Worm (Caenorhabditis elegans) whole organism, late embryonic: Measurements from ENCODE around the gene D1014.7.

ENCODE experiments used
- C08G9.2 ChIP-seq: sonication (generic microtip); optimal IDR thresholded peaks from 2 replicates; lab custom pipeline; 2016; ENCODE audit warnings: mild to moderate bottlenecking, missing genetic modification characterization, moderate library complexity, missing compliant biosample characterization
- C38D4.7 ChIP-seq: fragments of 200-800 bp; sonication (Bioruptor generic); optimal IDR thresholded peaks from 2 replicates; lab custom pipeline; 2018; ENCODE audit warnings: mild to moderate bottlenecking, missing genetic modification characterization, moderate library complexity, missing compliant biosample characterization
- F13H6.1 ChIP-seq: sonication (generic microtip); optimal IDR thresholded peaks from 2 replicates; lab custom pipeline; 2016; ENCODE audit warnings: missing genetic modification characterization, missing compliant biosample characterization
- K02D7.2 ChIP-seq: sonication (generic microtip); optimal IDR thresholded peaks from 2 replicates; lab custom pipeline; 2017; ENCODE audit warnings: mild to moderate bottlenecking, missing genetic modification characterization, missing compliant biosample characterization
- Y22D7AL.16 ChIP-seq: sonication (generic microtip); optimal IDR thresholded peaks from 2 replicates; lab custom pipeline; 2016; ENCODE audit warnings: missing genetic modification characterization, missing compliant biosample characterization
- ahr-1 ChIP-seq: sonication (generic microtip); optimal IDR thresholded peaks from 2 replicates; lab custom pipeline; 2016; ENCODE audit warnings: missing genetic modification characterization, missing compliant biosample characterization
- ama-1 ChIP-seq: fragments of 150-350 bp; optimal IDR thresholded peaks from 2 replicates; lab custom pipeline; 2014
- ceh-22 ChIP-seq: sonication (generic microtip); optimal IDR thresholded peaks from 2 replicates; lab custom pipeline; 2017; ENCODE audit warnings: missing biosample characterization, missing genetic modification characterization
- ceh-24 ChIP-seq: sonication (generic microtip); optimal IDR thresholded peaks from 2 replicates; lab custom pipeline; 2016; ENCODE audit warnings: mild to moderate bottlenecking, missing genetic modification characterization, missing compliant biosample characterization
- ceh-30 ChIP-seq: fragments of 150-350 bp; optimal IDR thresholded peaks from 2 replicates; lab custom pipeline; 2014; ENCODE audit warnings: missing biosample characterization, missing genetic modification characterization
- ceh-34 ChIP-seq: sonication (generic microtip); optimal IDR thresholded peaks from 2 replicates; lab custom pipeline; 2016; ENCODE audit warnings: mild to moderate bottlenecking, missing genetic modification characterization, missing compliant biosample characterization
- ceh-45 ChIP-seq: fragments of 200-800 bp; sonication (Bioruptor generic); IDR thresholded peaks from 2 replicates; pipeline ENCODE4 v1.3.6; 2022; ENCODE audit warnings: missing genetic modification reagents, missing genetic modification characterization, missing compliant biosample characterization
- ceh-48 ChIP-seq: sonication (generic microtip); optimal IDR thresholded peaks from 2 replicates; lab custom pipeline; 2016; ENCODE audit warnings: missing genetic modification characterization, inconsistent platforms, missing compliant biosample characterization
- ceh-6 ChIP-seq: fragments of 200-800 bp; sonication (Bioruptor generic); optimal IDR thresholded peaks from 2 replicates; lab custom pipeline; 2018; ENCODE audit warnings: mild to moderate bottlenecking, missing genetic modification characterization, missing compliant biosample characterization
- che-1 ChIP-seq: sonication (generic microtip); optimal IDR thresholded peaks from 2 replicates; lab custom pipeline; 2016; ENCODE audit warnings: mild to moderate bottlenecking, missing genetic modification characterization, missing compliant biosample characterization
- dmd-4 ChIP-seq: sonication (generic microtip); optimal IDR thresholded peaks from 2 replicates; lab custom pipeline; 2016; ENCODE audit warnings: borderline replicate concordance, missing genetic modification characterization, missing compliant biosample characterization
- dve-1 ChIP-seq: sonication (generic microtip); optimal IDR thresholded peaks from 2 replicates; lab custom pipeline; 2017; ENCODE audit warnings: antibody characterized with exemption, mild to moderate bottlenecking, missing genetic modification characterization, missing compliant biosample characterization
- elt-2 ChIP-seq: sonication (generic microtip); optimal IDR thresholded peaks from 2 replicates; lab custom pipeline; 2016; ENCODE audit warnings: missing genetic modification reagents, missing genetic modification characterization, missing compliant biosample characterization
- fax-1 ChIP-seq: sonication (generic microtip); optimal IDR thresholded peaks from 2 replicates; lab custom pipeline; 2016; ENCODE audit warnings: missing genotype, missing genetic modification characterization, missing compliant biosample characterization
- fkh-10 ChIP-seq: fragments of 150-350 bp; optimal IDR thresholded peaks from 2 replicates; lab custom pipeline; 2014; ENCODE audit warnings: missing biosample characterization, missing genetic modification reagents, missing genetic modification characterization
- fkh-6 ChIP-seq: sonication (generic microtip); optimal IDR thresholded peaks from 2 replicates; lab custom pipeline; 2016; ENCODE audit warnings: missing genetic modification characterization, missing compliant biosample characterization
- hlh-30 ChIP-seq: sonication (generic microtip); optimal IDR thresholded peaks from 2 replicates; lab custom pipeline; 2017; ENCODE audit warnings: antibody characterized with exemption, missing genetic modification characterization, missing compliant biosample characterization; ENCODE audit not compliant: insufficient read depth
- hlh-6 ChIP-seq: sonication (generic microtip); optimal IDR thresholded peaks from 2 replicates; lab custom pipeline; 2016; ENCODE audit warnings: missing genotype, missing genetic modification characterization, missing compliant biosample characterization
- hlh-8 ChIP-seq: sonication (generic microtip); optimal IDR thresholded peaks from 2 replicates; lab custom pipeline; 2016; ENCODE audit warnings: missing genotype, missing genetic modification characterization, missing compliant biosample characterization
- lim-6 ChIP-seq: sonication (generic microtip); optimal IDR thresholded peaks from 2 replicates; lab custom pipeline; 2016; ENCODE audit warnings: missing genetic modification characterization, missing compliant biosample characterization
- lin-11 ChIP-seq: fragments of 200-800 bp; sonication (Bioruptor generic); optimal IDR thresholded peaks from 2 replicates; lab custom pipeline; 2018; ENCODE audit warnings: mild to moderate bottlenecking, missing genetic modification characterization, missing compliant biosample characterization
- nfya-1 ChIP-seq: sonication (generic microtip); optimal IDR thresholded peaks from 2 replicates; lab custom pipeline; 2017; ENCODE audit warnings: missing genetic modification characterization, mild to moderate bottlenecking, missing compliant biosample characterization, antibody characterized with exemption, moderate library complexity
- nhr-11 ChIP-seq: fragments of 150-350 bp; optimal IDR thresholded peaks from 2 replicates; lab custom pipeline; 2014; ENCODE audit warnings: missing biosample characterization, missing genetic modification characterization
- nhr-232 ChIP-seq: sonication (generic microtip); optimal IDR thresholded peaks from 2 replicates; lab custom pipeline; 2016; ENCODE audit warnings: missing genetic modification characterization, missing compliant biosample characterization
- odd-2 ChIP-seq: sonication (generic microtip); optimal IDR thresholded peaks from 2 replicates; lab custom pipeline; 2017; ENCODE audit warnings: antibody characterized with exemption, mild to moderate bottlenecking, missing genetic modification characterization, missing compliant biosample characterization
- pag-3 ChIP-seq: sonication (generic microtip); optimal IDR thresholded peaks from 2 replicates; lab custom pipeline; 2016; ENCODE audit warnings: missing compliant biosample characterization, missing genetic modification characterization, borderline replicate concordance
- pax-1 ChIP-seq: fragments of 150-350 bp; optimal IDR thresholded peaks from 2 replicates; lab custom pipeline; 2014; ENCODE audit warnings: missing biosample characterization, missing genetic modification characterization
- pha-4 ChIP-seq: fragments of 150-350 bp; optimal IDR thresholded peaks from 2 replicates; lab custom pipeline; 2018; ENCODE audit warnings: missing biosample characterization, missing genetic modification reagents, missing genetic modification characterization
- rnt-1 ChIP-seq: sonication (generic microtip); optimal IDR thresholded peaks from 2 replicates; lab custom pipeline; 2016; ENCODE audit warnings: missing genetic modification characterization, missing compliant biosample characterization
- sdc-2 ChIP-seq: sonication (generic microtip); optimal IDR thresholded peaks from 2 replicates; lab custom pipeline; 2016; ENCODE audit warnings: missing genotype, missing genetic modification characterization, missing compliant biosample characterization
- sox-4 ChIP-seq: sonication (generic microtip); optimal IDR thresholded peaks from 2 replicates; lab custom pipeline; 2017; ENCODE audit warnings: mild to moderate bottlenecking, missing genetic modification characterization, inconsistent platforms, missing compliant biosample characterization
- tbx-7 ChIP-seq: sonication (generic microtip); optimal IDR thresholded peaks from 2 replicates; lab custom pipeline; 2016; ENCODE audit warnings: missing genotype, missing genetic modification characterization, missing compliant biosample characterization
- ttx-3 ChIP-seq: sonication (generic microtip); optimal IDR thresholded peaks from 2 replicates; lab custom pipeline; 2016; ENCODE audit warnings: missing genetic modification reagents, missing genetic modification characterization, missing compliant biosample characterization
- unc-3 ChIP-seq, 2 experiments: fragments of 200-800 bp in 1 of 2; sonication (Bioruptor generic) in 1 of 2; sonication (generic microtip) in 1 of 2; conservative IDR thresholded peaks in 1 of 2; optimal IDR thresholded peaks in 1 of 2; 2 replicates each; pipeline versions ENCODE4 v1.3.6 to Lab custom; 2016 to 2022; ENCODE audit warnings: missing compliant biosample characterization in 2 of 2, missing genetic modification characterization in 2 of 2, missing genetic modification reagents in 1 of 2
- unc-42 ChIP-seq: sonication (generic microtip); optimal IDR thresholded peaks from 2 replicates; lab custom pipeline; 2016; ENCODE audit warnings: missing genotype, missing genetic modification characterization, missing compliant biosample characterization
- unc-55 ChIP-seq: sonication (generic microtip); optimal IDR thresholded peaks from 2 replicates; lab custom pipeline; 2017; ENCODE audit warnings: missing biosample characterization, missing genetic modification reagents, missing genetic modification characterization
- ztf-16 ChIP-seq: sonication (generic microtip); optimal IDR thresholded peaks from 2 replicates; lab custom pipeline; 2017; ENCODE audit warnings: missing genetic modification characterization, missing compliant biosample characterization

The D1014.7 gene

ce11 chrV:8117964-8118363 lies at the start of gene D1014.7:
TSS of gene D1014.7 (plus strand) at chrV:8118264.
- TF ChIP-seq lim-6 (no peak), pag-3 (tag; lab: Kevin White, UChicago) (no peak), ama-1 (lab: Kevin White, UChicago) (no peak), ceh-45 (no peak), K02D7.2 (no peak), che-1 (tag; lab: Kevin White, UChicago) (no peak), lin-11 (no peak), C08G9.2 (tag; lab: Kevin White, UChicago) (no peak), fkh-6 (tag; lab: Kevin White, UChicago) (no peak), ceh-22 (tag; lab: Kevin White, UChicago) (no peak), ceh-6 (GFP tag; lab: Kevin White, UChicago) (no peak), sdc-2 (tag; lab: Kevin White, UChicago) (no peak), hlh-6 (no peak), dve-1 (tag; lab: Kevin White, UChicago) (no peak), nhr-11 (no peak), ceh-34 (tag; lab: Kevin White, UChicago) (no peak), tbx-7 (no peak), elt-2 (tag; lab: Kevin White, UChicago) (no peak), fkh-10 (GFP tag; lab: Kevin White, UChicago) (no peak)

ce11 chrV:8069637-8070036 lies 48.4 kb upstream of the D1014.7 start, which contains the start of gene str-143:
TSS of gene str-143 (minus strand) at chrV:8069737.
- TF ChIP-seq ceh-45: no peak
- TF ChIP-seq sox-4 (tag; lab: Kevin White, UChicago): no peak
- no peak for TF ChIP-seq ceh-48 (tag; lab: Kevin White, UChicago)
- no peak for TF ChIP-seq unc-42 (tag; lab: Kevin White, UChicago)
- no peak for TF ChIP-seq ama-1 (lab: Kevin White, UChicago)
- TF ChIP-seq unc-3 (GFP tag; conservative IDR thresholded peaks at IDR 0.05; lab: Robert Waterston, UW): no peak
- TF ChIP-seq unc-3 (tag; optimal IDR thresholded peaks at IDR 0.05; lab: Kevin White, UChicago): no peak
- TF ChIP-seq tbx-7: no peak
- TF ChIP-seq pag-3 (tag; lab: Kevin White, UChicago): no peak
- TF ChIP-seq hlh-30 (tag; lab: Kevin White, UChicago): no peak
- TF ChIP-seq C08G9.2 (tag; lab: Kevin White, UChicago): no peak
- TF ChIP-seq dmd-4 (tag; lab: Kevin White, UChicago): no peak
- TF ChIP-seq ttx-3 (tag; lab: Kevin White, UChicago): no peak
- no peak for TF ChIP-seq hlh-8
- TF ChIP-seq lin-11: no peak
- TF ChIP-seq pax-1 (tag; lab: Kevin White, UChicago): no peak
- no peak for TF ChIP-seq ceh-30 (tag; lab: Kevin White, UChicago)
- TF ChIP-seq ceh-24 (tag; lab: Kevin White, UChicago): no peak

DNA sequence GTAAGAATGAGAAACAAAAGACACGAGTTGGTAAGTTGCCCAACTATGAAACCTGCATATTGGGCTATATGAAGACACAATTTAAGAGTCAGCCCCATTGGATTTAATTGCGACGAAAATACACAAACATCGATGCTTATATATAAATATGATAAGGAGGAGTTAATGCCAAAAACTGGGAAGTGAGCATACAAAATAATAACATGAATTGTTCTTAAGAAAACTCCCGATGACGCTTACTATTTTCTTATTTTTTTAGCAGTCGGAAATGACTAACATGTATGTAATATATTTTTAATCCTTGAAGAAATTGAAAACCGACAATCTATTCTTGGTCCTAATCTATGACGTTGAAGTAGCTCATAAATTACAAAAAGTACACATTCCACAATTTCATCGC lies 46.0 kb upstream of the D1014.7 start, which contains the start of gene str-144:
str-144 (minus strand) TSS at position 101 of the 400 bp plus-strand sequence.
- TF ChIP-seq nhr-232 (tag; lab: Kevin White, UChicago) (no peak), fkh-10 (GFP tag; lab: Kevin White, UChicago) (no peak), unc-55 (GFP tag; lab: Kevin White, UChicago) (no peak), F13H6.1 (tag; lab: Kevin White, UChicago) (no peak), ztf-16 (tag; lab: Kevin White, UChicago) (no peak), C38D4.7 (GFP tag; lab: Kevin White, UChicago) (no peak)

DNA sequence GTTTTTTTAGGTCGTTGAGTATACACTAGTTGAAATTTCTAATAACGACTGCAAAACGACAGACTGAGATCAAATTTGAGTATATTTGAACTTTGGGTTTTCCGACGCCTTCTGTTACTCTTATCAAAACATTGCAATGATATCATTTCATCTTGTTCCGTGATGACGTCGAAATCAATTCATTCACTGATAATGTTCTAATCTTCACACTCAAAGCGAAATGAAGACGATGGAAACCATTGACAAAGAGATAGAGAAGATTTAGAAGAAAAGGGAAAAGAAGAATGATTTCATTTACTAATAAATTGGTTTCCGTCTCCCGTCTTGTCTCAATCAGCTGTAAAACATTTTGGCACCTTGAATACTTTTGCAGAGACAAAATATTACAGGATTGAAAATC lies 44.9 kb upstream of the D1014.7 start:
- no peak for TF ChIP-seq ceh-34 (tag; lab: Kevin White, UChicago)
- no peak for TF ChIP-seq rnt-1
- TF ChIP-seq Y22D7AL.16 (tag; lab: Kevin White, UChicago): no peak
- TF ChIP-seq hlh-8: no peak
- TF ChIP-seq elt-2 (tag; lab: Kevin White, UChicago): no peak
- no peak for TF ChIP-seq nfya-1 (tag; lab: Kevin White, UChicago)
- TF ChIP-seq fax-1 (tag; lab: Kevin White, UChicago): no peak
- TF ChIP-seq ahr-1: no peak
- TF ChIP-seq pha-4: no peak
- no peak for TF ChIP-seq odd-2 (tag; lab: Kevin White, UChicago)
- TF ChIP-seq, all 69 proteins: peak for 0
